Fruit fly (Drosophila melanogaster) whole organism, embryonic: Measurements from ENCODE around the gene PolD2.

Experiments
- CG10654 ChIP-seq: fragments of 200-800 bp; sonication (Bioruptor generic); optimal IDR thresholded peaks from 2 replicates; lab custom pipeline; 2016; ENCODE audit warnings: missing biosample characterization, missing genetic modification characterization
- CG12769 ChIP-seq: fragments of 200-800 bp; sonication (Bioruptor generic); optimal IDR thresholded peaks from 2 replicates; lab custom pipeline; 2019; ENCODE audit warnings: missing biosample characterization, mild to moderate bottlenecking, missing genetic modification characterization, moderate library complexity
- CG13287 ChIP-seq: fragments of 200-800 bp; sonication (Bioruptor generic); IDR thresholded peaks from 2 replicates; pipeline ENCODE4 v1.3.6; 2022; ENCODE audit warnings: missing biosample characterization, missing genetic modification characterization; ENCODE audit not compliant: partially characterized antibody
- CG13775 ChIP-seq: fragments of 200-800 bp; sonication (Bioruptor generic); optimal IDR thresholded peaks from 3 replicates; lab custom pipeline; 2017; ENCODE audit warnings: missing biosample characterization, mild to moderate bottlenecking, missing genetic modification characterization
- CG14014 ChIP-seq: fragments of 200-800 bp; sonication (Bioruptor generic); IDR thresholded peaks from 2 replicates; pipeline ENCODE4 v1.3.6; 2022; ENCODE audit warnings: missing biosample characterization, missing genetic modification characterization
- CG1603 ChIP-seq: fragments of 200-800 bp; sonication (Bioruptor generic); optimal IDR thresholded peaks from 2 replicates; lab custom pipeline; 2019; ENCODE audit warnings: missing biosample characterization, mild to moderate bottlenecking, missing genetic modification characterization, moderate library complexity
- CG17328 ChIP-seq: fragments of 200-800 bp; sonication (Bioruptor generic); IDR thresholded peaks from 2 replicates; pipeline ENCODE4 v1.3.6; 2022; ENCODE audit warnings: missing biosample characterization, missing genetic modification characterization
- CG17802 ChIP-seq: fragments of 200-800 bp; sonication (Bioruptor generic); optimal IDR thresholded peaks from 2 replicates; lab custom pipeline; 2018; ENCODE audit warnings: missing biosample characterization, mild to moderate bottlenecking, missing genetic modification characterization, moderate library complexity
- CG31388 ChIP-seq: fragments of 200-800 bp; sonication (Bioruptor generic); optimal IDR thresholded peaks from 2 replicates; lab custom pipeline; 2016; ENCODE audit warnings: missing biosample characterization, missing genetic modification characterization
- CG33213 ChIP-seq: fragments of 200-800 bp; sonication (Bioruptor generic); optimal IDR thresholded peaks from 3 replicates; lab custom pipeline; 2016; ENCODE audit warnings: missing biosample characterization, missing genetic modification characterization
- CG34224 ChIP-seq: fragments of 200-800 bp; sonication (Bioruptor generic); IDR thresholded peaks from 3 replicates; pipeline ENCODE4 v1.3.6; 2022; ENCODE audit warnings: missing biosample characterization, missing genetic modification characterization; ENCODE audit not compliant: partially characterized antibody
- CG34422 ChIP-seq: fragments of 200-800 bp; sonication (Bioruptor generic); IDR thresholded peaks from 3 replicates; pipeline ENCODE4 v1.3.6; 2022; ENCODE audit warnings: missing biosample characterization, missing genetic modification characterization
- CG7271 ChIP-seq: fragments of 200-800 bp; sonication (Bioruptor generic); optimal IDR thresholded peaks from 2 replicates; lab custom pipeline; 2018; ENCODE audit warnings: missing biosample characterization, mild to moderate bottlenecking, missing genetic modification characterization, moderate library complexity
- CG8281 ChIP-seq: fragments of 200-800 bp; sonication (Bioruptor generic); optimal IDR thresholded peaks from 2 replicates; lab custom pipeline; 2018; ENCODE audit warnings: missing biosample characterization, mild to moderate bottlenecking, missing genetic modification characterization, moderate library complexity
- CG9797 ChIP-seq: fragments of 200-800 bp; sonication (Bioruptor generic); optimal IDR thresholded peaks from 3 replicates; lab custom pipeline; 2018; ENCODE audit warnings: missing biosample characterization, mild to moderate bottlenecking, missing genetic modification characterization
- D19A ChIP-seq: fragments of 200-800 bp; optimal IDR thresholded peaks from 3 replicates; lab custom pipeline; 2019; ENCODE audit warnings: missing biosample characterization, mild to moderate bottlenecking, missing genetic modification characterization, moderate library complexity
- Dip2 ChIP-seq: fragments of 200-800 bp; sonication (Bioruptor generic); IDR thresholded peaks from 2 replicates; pipeline ENCODE4 v1.3.6; 2022; ENCODE audit warnings: missing biosample characterization, missing genetic modification characterization
- HmgZ ChIP-seq: fragments of 200-800 bp; sonication (Bioruptor generic); optimal IDR thresholded peaks from 2 replicates; lab custom pipeline; 2018; ENCODE audit warnings: missing biosample characterization, mild to moderate bottlenecking, missing genetic modification characterization
- Jarid2 ChIP-seq: fragments of 200-800 bp; sonication (Bioruptor generic); optimal IDR thresholded peaks from 3 replicates; lab custom pipeline; 2017; ENCODE audit warnings: mild to moderate bottlenecking, missing biosample characterization, missing genetic modification reagents, missing genetic modification characterization
- Kr ChIP-seq: fragments of 200-800 bp; sonication (Bioruptor generic); optimal IDR thresholded peaks from 2 replicates; lab custom pipeline; 2017; ENCODE audit warnings: missing biosample characterization, mild to moderate bottlenecking, missing genetic modification characterization
- MBD-R2 ChIP-seq: fragments of 200-800 bp; sonication (Bioruptor generic); IDR thresholded peaks from 2 replicates; pipeline ENCODE4 v1.3.6; 2022; ENCODE audit warnings: missing biosample characterization, missing genetic modification characterization
- Meics ChIP-seq: fragments of 200-800 bp; sonication (Bioruptor generic); optimal IDR thresholded peaks from 2 replicates; lab custom pipeline; 2017; ENCODE audit warnings: missing biosample characterization, mild to moderate bottlenecking, missing genetic modification characterization
- Mes4 ChIP-seq: fragments of 200-800 bp; sonication (Bioruptor generic); optimal IDR thresholded peaks from 2 replicates; lab custom pipeline; 2016; ENCODE audit warnings: missing biosample characterization, missing genetic modification characterization
- NFAT ChIP-seq: fragments of 200-800 bp; sonication (Bioruptor generic); IDR thresholded peaks from 2 replicates; pipeline ENCODE4 v1.3.6; 2022; ENCODE audit warnings: missing biosample characterization, missing genetic modification characterization
- Nf-YC ChIP-seq: fragments of 200-800 bp; optimal IDR thresholded peaks from 3 replicates; lab custom pipeline; 2019; ENCODE audit warnings: missing biosample characterization, mild to moderate bottlenecking, missing genetic modification characterization, moderate library complexity
- Oaz ChIP-seq: fragments of 200-800 bp; sonication (Bioruptor generic); IDR thresholded peaks from 2 replicates; pipeline ENCODE4 v1.3.6; 2022; ENCODE audit warnings: missing biosample characterization, missing genetic modification characterization
- Poxn ChIP-seq: fragments of 200-800 bp; sonication (Bioruptor generic); IDR thresholded peaks from 2 replicates; pipeline ENCODE4 v1.3.6; 2022; ENCODE audit warnings: missing biosample characterization, missing genetic modification characterization
- Six4 ChIP-seq: fragments of 200-800 bp; sonication (Bioruptor generic); optimal IDR thresholded peaks from 2 replicates; lab custom pipeline; 2016; ENCODE audit warnings: missing biosample characterization, missing genetic modification characterization
- Taf1 ChIP-seq: fragments of 200-800 bp; sonication (Bioruptor generic); IDR thresholded peaks from 2 replicates; pipeline ENCODE4 v1.3.6; 2022; ENCODE audit warnings: missing biosample characterization, missing genetic modification characterization
- ab ChIP-seq: fragments of 200-800 bp; sonication (Bioruptor generic); optimal IDR thresholded peaks from 2 replicates; lab custom pipeline; 2016; ENCODE audit warnings: missing biosample characterization, missing genetic modification characterization
- aop ChIP-seq: fragments of 200-800 bp; sonication (Bioruptor generic); IDR thresholded peaks from 2 replicates; pipeline ENCODE4 v1.3.6; 2022; ENCODE audit warnings: missing biosample characterization, missing genetic modification characterization
- ase ChIP-seq: fragments of 200-800 bp; sonication (Bioruptor generic); IDR thresholded peaks from 3 replicates; pipeline ENCODE4 v1.3.6; 2022; ENCODE audit warnings: missing biosample characterization, missing genetic modification characterization
- ash1 ChIP-seq: fragments of 200-800 bp; sonication (Bioruptor generic); optimal IDR thresholded peaks from 2 replicates; lab custom pipeline; 2018; ENCODE audit warnings: missing biosample characterization, mild to moderate bottlenecking, missing genetic modification characterization
- corto ChIP-seq: fragments of 200-800 bp; sonication (Bioruptor generic); optimal IDR thresholded peaks from 2 replicates; lab custom pipeline; 2016; ENCODE audit warnings: missing biosample characterization, mild to moderate bottlenecking, missing genetic modification characterization, moderate library complexity
- crp ChIP-seq, 2 experiments: fragments of 200-800 bp; sonication (Bioruptor generic); optimal IDR thresholded peaks; 2 replicates in 1 of 2; 3 replicates in 1 of 2; lab custom pipeline; 2017; ENCODE audit warnings: missing biosample characterization in 2 of 2, missing genetic modification characterization in 2 of 2, mild to moderate bottlenecking in 1 of 2, moderate library complexity in 1 of 2
- dati ChIP-seq: fragments of 200-800 bp; sonication (Bioruptor generic); IDR thresholded peaks from 2 replicates; pipeline ENCODE4 v1.3.6; 2022; ENCODE audit warnings: missing biosample characterization, missing genetic modification characterization
- dysf ChIP-seq: fragments of 200-800 bp; sonication (Bioruptor generic); IDR thresholded peaks from 3 replicates; pipeline ENCODE4 v1.3.6; 2022; ENCODE audit warnings: missing biosample characterization, missing genetic modification characterization
- en ChIP-seq: fragments of 200-800 bp; sonication (Bioruptor generic); optimal IDR thresholded peaks from 2 replicates; lab custom pipeline; 2016; ENCODE audit warnings: missing biosample characterization, missing genetic modification characterization
- kah ChIP-seq: fragments of 200-800 bp; sonication (Bioruptor generic); optimal IDR thresholded peaks from 2 replicates; lab custom pipeline; 2018; ENCODE audit warnings: missing biosample characterization, mild to moderate bottlenecking, missing genetic modification characterization
- mam ChIP-seq: fragments of 200-800 bp; sonication (Bioruptor generic); optimal IDR thresholded peaks from 3 replicates; lab custom pipeline; 2016; ENCODE audit warnings: missing biosample characterization, missing genetic modification characterization
- nmo ChIP-seq: fragments of 200-800 bp; sonication (Bioruptor generic); optimal IDR thresholded peaks from 2 replicates; lab custom pipeline; 2018; ENCODE audit warnings: missing biosample characterization, mild to moderate bottlenecking, missing genetic modification characterization, moderate library complexity
- otp ChIP-seq: fragments of 200-800 bp; sonication (Bioruptor generic); IDR thresholded peaks from 3 replicates; pipeline ENCODE4, ENCODE4 v1.3.6; 2022; ENCODE audit warnings: missing biosample characterization, missing genetic modification characterization
- pan ChIP-seq, 4 experiments: fragments of >200 bp in 3 of 4; fragments of 200-800 bp in 1 of 4; sonication (Bioruptor generic) in 1 of 4; optimal IDR thresholded peaks in 3 of 4; IDR thresholded peaks in 1 of 4; 2 replicates each; pipeline versions ENCODE4 v1.3.6 to Lab custom; 2017 to 2022; ENCODE audit warnings: missing biosample characterization in 2 of 4, missing genetic modification characterization in 2 of 4, mixed read lengths in 1 of 4
- pnt ChIP-seq: fragments of 200-800 bp; sonication (Bioruptor generic); optimal IDR thresholded peaks from 3 replicates; lab custom pipeline; 2016; ENCODE audit warnings: missing biosample characterization, missing genetic modification characterization
- pzg ChIP-seq: fragments of 200-800 bp; sonication (Bioruptor generic); optimal IDR thresholded peaks from 3 replicates; lab custom pipeline; 2018; ENCODE audit warnings: missing biosample characterization, mild to moderate bottlenecking, missing genetic modification characterization, moderate library complexity
- slp2 ChIP-seq: fragments of 200-800 bp; sonication (Bioruptor generic); optimal IDR thresholded peaks from 2 replicates; lab custom pipeline; 2016; ENCODE audit warnings: missing biosample characterization, missing genetic modification characterization
- sqz ChIP-seq: fragments of 200-800 bp; sonication (Bioruptor generic); optimal IDR thresholded peaks from 3 replicates; lab custom pipeline; 2018; ENCODE audit warnings: missing biosample characterization, mild to moderate bottlenecking, missing genetic modification characterization
- sr ChIP-seq: fragments of 200-800 bp; sonication (Bioruptor generic); IDR thresholded peaks from 3 replicates; pipeline ENCODE4 v1.3.6; 2022; ENCODE audit warnings: missing biosample characterization, missing genetic modification characterization
- tll ChIP-seq, 2 experiments: fragments of 200-800 bp in 1 of 2; fragments of >200 bp in 1 of 2; sonication (Bioruptor generic) in 1 of 2; optimal IDR thresholded peaks; 2 replicates each; lab custom pipeline; 2017 to 2019; ENCODE audit warnings: missing biosample characterization in 2 of 2, missing genetic modification characterization in 2 of 2, mild to moderate bottlenecking in 1 of 2, moderate library complexity in 1 of 2
- usp ChIP-seq: fragments of >200 bp; optimal IDR thresholded peaks from 2 replicates; lab custom pipeline; 2017; ENCODE audit warnings: missing biosample characterization, missing genetic modification characterization
- zen ChIP-seq: fragments of 200-800 bp; sonication (Bioruptor generic); optimal IDR thresholded peaks from 3 replicates; lab custom pipeline; 2018; ENCODE audit warnings: missing biosample characterization, mild to moderate bottlenecking, missing genetic modification characterization, moderate library complexity

PolD2 gene

dm6 chr3L:1730873-1731272, 44.6 kb upstream of the PolD2 start, which contains the start of gene drpr (continued):
- TF ChIP-seq CG34422 (GFP tag; lab: Robert Waterston, UW): peak; percentile 71
- no peak for TF ChIP-seq ab (GFP tag; lab: Kevin White, UChicago)
- no peak for TF ChIP-seq CG13287
- TF ChIP-seq CG17328: no peak
- no peak for TF ChIP-seq sqz (GFP tag; lab: Kevin White, UChicago)
- peak; percentile 90 for TF ChIP-seq pzg (GFP tag; lab: Kevin White, UChicago)
- peak; percentile 19 for TF ChIP-seq Mes4 (GFP tag; lab: Kevin White, UChicago)
- TF ChIP-seq CG13775 (GFP tag; lab: Kevin White, UChicago): peak; percentile 33
- no peak for TF ChIP-seq aop (GFP tag; lab: Robert Waterston, UW)
- TF ChIP-seq mam (GFP tag; lab: Kevin White, UChicago): no peak
- peak; percentile 46 for TF ChIP-seq Nf-YC (tag; lab: Kevin White, UChicago)
- no peak for TF ChIP-seq Poxn
- no peak for TF ChIP-seq Meics (GFP tag; lab: Kevin White, UChicago)
- TF ChIP-seq CG8281 (tag; lab: Kevin White, UChicago): no peak
- TF ChIP-seq corto (GFP tag; lab: Kevin White, UChicago): no peak
- TF ChIP-seq CG31388: no peak
- TF ChIP-seq CG1603 (tag; lab: Kevin White, UChicago): peak; percentile 79
- TF ChIP-seq nmo: peak; percentile 36
- no peak for TF ChIP-seq Six4 (GFP tag; lab: Kevin White, UChicago)
- TF ChIP-seq dysf (GFP tag; lab: Robert Waterston, UW): no peak
- no peak for TF ChIP-seq CG7271
- peak; percentile 11; the same call in 1 of the 2 replicates for TF ChIP-seq CG14014
- no peak for TF ChIP-seq CG17802 (tag; lab: Kevin White, UChicago)
- TF ChIP-seq CG34224 (GFP tag; lab: Robert Waterston, UW): no peak
- TF ChIP-seq MBD-R2 (GFP tag; lab: Robert Waterston, UW): peak; percentile 86
- peak; percentile 26 for TF ChIP-seq D19A (tag; lab: Kevin White, UChicago)
- no peak for TF ChIP-seq sr (GFP tag; lab: Robert Waterston, UW)
- TF ChIP-seq dati (GFP tag; lab: Robert Waterston, UW): no peak
- no peak for TF ChIP-seq usp (GFP tag; lab: Kevin White, UChicago)
- peak; percentile 41 for TF ChIP-seq zen (tag; lab: Kevin White, UChicago)
- TF ChIP-seq ash1 (GFP tag; lab: Kevin White, UChicago): no peak
- TF ChIP-seq Dip2 (GFP tag; lab: Robert Waterston, UW): no peak
- peak; percentile 40; the same call in 1 of the 2 replicates for TF ChIP-seq NFAT (GFP tag; lab: Robert Waterston, UW)
- TF ChIP-seq CG9797: peak; percentile 95
- no peak for TF ChIP-seq otp (GFP tag; lab: Robert Waterston, UW)
- TF ChIP-seq tll (GFP tag; optimal IDR thresholded peaks at IDR 0.05; lab: Kevin White, UChicago): no peak
- peak; percentile 47 for TF ChIP-seq CG33213 (GFP tag; lab: Kevin White, UChicago)
- TF ChIP-seq CG10654: no peak
- peak; percentile 85 for TF ChIP-seq Jarid2 (GFP tag; lab: Kevin White, UChicago)
- TF ChIP-seq pan (optimal IDR thresholded peaks at IDR 0.05; lab: Kevin White, UChicago): no peak
- no peak for TF ChIP-seq pan (GFP tag; optimal IDR thresholded peaks at IDR 0.05 in 1 of 2, IDR thresholded peaks at IDR 0.05 in 1 of 2)
- no peak for TF ChIP-seq pnt
- TF ChIP-seq Taf1 (GFP tag; lab: Robert Waterston, UW): no peak
- TF ChIP-seq CG12769 (tag; lab: Kevin White, UChicago): peak; percentile 11
- no peak for TF ChIP-seq en (GFP tag; lab: Kevin White, UChicago)
- peak; percentile 51 for TF ChIP-seq HmgZ (tag; lab: Kevin White, UChicago)
- TF ChIP-seq ase: no peak
- peak; percentile 9 for TF ChIP-seq kah (GFP tag; lab: Kevin White, UChicago)
- no peak for TF ChIP-seq crp (GFP tag; optimal IDR thresholded peaks at IDR 0.05; lab: Kevin White, UChicago)
- TF ChIP-seq Kr (GFP tag; lab: Kevin White, UChicago): no peak
- TF ChIP-seq slp2: no peak
- no peak for TF ChIP-seq Oaz
